Fruit fly (Drosophila melanogaster) whole organism: Measurements from ENCODE around the gene Grip.

ENCODE experiments used
- CG8478 ChIP-seq: fragments of >200 bp; optimal IDR thresholded peaks from 2 replicates; lab custom pipeline; 2018; ENCODE audit warnings: inconsistent platforms
- pan ChIP-seq: fragments of >200 bp; optimal IDR thresholded peaks from 2 replicates; lab custom pipeline; 2017
- psq ChIP-seq: fragments of >200 bp; optimal IDR thresholded peaks from 2 replicates; lab custom pipeline; 2017
- usp ChIP-seq: fragments of >200 bp; optimal IDR thresholded peaks from 2 replicates; lab custom pipeline; 2017; ENCODE audit warnings: missing biosample characterization, missing genetic modification characterization, mixed read lengths

- TF ChIP-seq CG8478 (lab: Kevin White, UChicago) (no peak), usp (no peak), pan (lab: Kevin White, UChicago) (no peak), psq (lab: Kevin White, UChicago) (no peak)
These were observed 69.3 kb downstream of the Grip start for dm6 chrX:6035359-6035758.
